Fruit fly (Drosophila melanogaster) whole organism, embryonic: Measurements from ENCODE around the gene mag.

Experiments used
- Ada2b ChIP-seq: fragments of 200-800 bp; sonication (Bioruptor generic); IDR thresholded peaks from 2 replicates; pipeline ENCODE4 v1.3.6; 2022; ENCODE audit warnings: missing biosample characterization, missing genetic modification characterization
- Adf1 ChIP-seq: fragments of 200-800 bp; sonication (Bioruptor generic); IDR thresholded peaks from 2 replicates; pipeline ENCODE4 v1.3.6; 2022; ENCODE audit warnings: missing biosample characterization, missing genetic modification characterization
- CG10565 ChIP-seq: fragments of 200-800 bp; sonication (Bioruptor generic); optimal IDR thresholded peaks from 3 replicates; lab custom pipeline; 2016; ENCODE audit warnings: missing biosample characterization, mild to moderate bottlenecking, missing genetic modification characterization
- CG10654 ChIP-seq: fragments of 200-800 bp; sonication (Bioruptor generic); optimal IDR thresholded peaks from 2 replicates; lab custom pipeline; 2016; ENCODE audit warnings: missing biosample characterization, missing genetic modification characterization
- CG11398 ChIP-seq: fragments of 200-800 bp; sonication (Bioruptor generic); optimal IDR thresholded peaks from 2 replicates; lab custom pipeline; 2016; ENCODE audit warnings: missing biosample characterization, missing genetic modification characterization
- CG11695 ChIP-seq: fragments of 200-800 bp; sonication (Bioruptor generic); IDR thresholded peaks from 3 replicates; pipeline ENCODE4 v1.3.6; 2022; ENCODE audit warnings: missing biosample characterization, missing genetic modification characterization
- CG13296 ChIP-seq: fragments of 200-800 bp; sonication (Bioruptor generic); optimal IDR thresholded peaks from 3 replicates; lab custom pipeline; 2018; ENCODE audit warnings: missing biosample characterization, mild to moderate bottlenecking, missing genetic modification characterization
- CG14710 ChIP-seq: fragments of 200-800 bp; sonication (Bioruptor generic); optimal IDR thresholded peaks from 3 replicates; lab custom pipeline; 2019; ENCODE audit warnings: missing biosample characterization, mild to moderate bottlenecking, missing genetic modification characterization, moderate library complexity
- CG15696 ChIP-seq: fragments of 200-800 bp; sonication (Bioruptor generic); optimal IDR thresholded peaks from 2 replicates; lab custom pipeline; 2019; ENCODE audit warnings: missing biosample characterization, mild to moderate bottlenecking, missing genetic modification characterization, moderate library complexity
- CG18619 ChIP-seq: fragments of 200-800 bp; sonication (Bioruptor generic); optimal IDR thresholded peaks from 3 replicates; lab custom pipeline; 2017; ENCODE audit warnings: missing biosample characterization, mild to moderate bottlenecking, missing genetic modification characterization
- CG32767 ChIP-seq: fragments of 200-800 bp; sonication (Bioruptor generic); IDR thresholded peaks from 2 replicates; pipeline ENCODE4 v1.3.6; 2022; ENCODE audit warnings: missing biosample characterization, missing genetic modification characterization
- CG3281 ChIP-seq: fragments of 200-800 bp; sonication (Bioruptor generic); optimal IDR thresholded peaks from 3 replicates; lab custom pipeline; 2017; ENCODE audit warnings: missing biosample characterization, mild to moderate bottlenecking, missing genetic modification characterization
- CG4854 ChIP-seq: fragments of 200-800 bp; sonication (Bioruptor generic); optimal IDR thresholded peaks from 2 replicates; lab custom pipeline; 2016; ENCODE audit warnings: missing biosample characterization, missing genetic modification characterization, inconsistent platforms
- CG6689 ChIP-seq: fragments of 200-800 bp; sonication (Bioruptor generic); IDR thresholded peaks from 2 replicates; pipeline ENCODE4 v1.3.6; 2022; ENCODE audit warnings: missing biosample characterization, missing genetic modification characterization
- CG7963 ChIP-seq: fragments of 200-800 bp; sonication (Bioruptor generic); IDR thresholded peaks from 3 replicates; pipeline ENCODE4 v1.3.6; 2022; ENCODE audit warnings: missing biosample characterization, missing genetic modification characterization; ENCODE audit not compliant: partially characterized antibody
- CG9932 ChIP-seq: fragments of 200-800 bp; sonication (Bioruptor generic); IDR thresholded peaks from 2 replicates; pipeline ENCODE4 v1.3.6; 2022; ENCODE audit warnings: missing biosample characterization, missing genetic modification characterization
- CkIIα-i1 ChIP-seq: fragments of 200-800 bp; sonication (Bioruptor generic); IDR thresholded peaks from 2 replicates; pipeline ENCODE4 v1.3.6; 2022; ENCODE audit warnings: missing biosample characterization, missing genetic modification characterization
- CoRest ChIP-seq: fragments of 200-800 bp; sonication (Bioruptor generic); optimal IDR thresholded peaks from 3 replicates; lab custom pipeline; 2018; ENCODE audit warnings: missing biosample characterization, mild to moderate bottlenecking, missing genetic modification characterization, moderate library complexity
- Dip2 ChIP-seq: fragments of 200-800 bp; sonication (Bioruptor generic); IDR thresholded peaks from 2 replicates; pipeline ENCODE4 v1.3.6; 2022; ENCODE audit warnings: missing biosample characterization, missing genetic modification characterization
- Dll ChIP-seq: fragments of 200-800 bp; sonication (Bioruptor generic); IDR thresholded peaks from 4 replicates; pipeline ENCODE4 v1.3.6; 2022; ENCODE audit warnings: missing biosample characterization, missing genetic modification characterization; ENCODE audit not compliant: partially characterized antibody
- Fer2 ChIP-seq: fragments of 200-800 bp; sonication (Bioruptor generic); optimal IDR thresholded peaks from 2 replicates; lab custom pipeline; 2018; ENCODE audit warnings: missing biosample characterization, mild to moderate bottlenecking, missing genetic modification characterization, moderate library complexity
- Jarid2 ChIP-seq: fragments of 200-800 bp; sonication (Bioruptor generic); optimal IDR thresholded peaks from 3 replicates; lab custom pipeline; 2017; ENCODE audit warnings: mild to moderate bottlenecking, missing biosample characterization, missing genetic modification reagents, missing genetic modification characterization
- NC2α ChIP-seq: fragments of 200-800 bp; sonication (Bioruptor generic); optimal IDR thresholded peaks from 2 replicates; lab custom pipeline; 2016; ENCODE audit warnings: missing biosample characterization, missing genetic modification characterization
- NC2β ChIP-seq: fragments of 200-800 bp; sonication (Bioruptor generic); optimal IDR thresholded peaks from 2 replicates; lab custom pipeline; 2016; ENCODE audit warnings: missing biosample characterization, missing genetic modification characterization
- Nf-YC ChIP-seq: fragments of 200-800 bp; optimal IDR thresholded peaks from 3 replicates; lab custom pipeline; 2019; ENCODE audit warnings: missing biosample characterization, mild to moderate bottlenecking, missing genetic modification characterization, moderate library complexity
- Oaz ChIP-seq: fragments of 200-800 bp; sonication (Bioruptor generic); IDR thresholded peaks from 2 replicates; pipeline ENCODE4 v1.3.6; 2022; ENCODE audit warnings: missing biosample characterization, missing genetic modification characterization
- Optix ChIP-seq: fragments of 200-800 bp; sonication (Bioruptor generic); IDR thresholded peaks from 3 replicates; pipeline ENCODE4 v1.3.6; 2022; ENCODE audit warnings: missing biosample characterization, missing genetic modification characterization
- Sox102F ChIP-seq: fragments of 200-800 bp; sonication (Bioruptor generic); optimal IDR thresholded peaks from 2 replicates; lab custom pipeline; 2018; ENCODE audit warnings: missing biosample characterization, mild to moderate bottlenecking, missing genetic modification characterization, moderate library complexity
- bigmax ChIP-seq: fragments of 200-800 bp; sonication (Bioruptor generic); optimal IDR thresholded peaks from 2 replicates; lab custom pipeline; 2018; ENCODE audit warnings: missing biosample characterization, mild to moderate bottlenecking, missing genetic modification characterization
- cwo ChIP-seq: fragments of 200-800 bp; sonication (Bioruptor generic); optimal IDR thresholded peaks from 3 replicates; lab custom pipeline; 2017; ENCODE audit warnings: missing biosample characterization, missing genetic modification characterization, mild to moderate bottlenecking, moderate library complexity, missing genetic modification reagents
- en ChIP-seq: fragments of 200-800 bp; sonication (Bioruptor generic); optimal IDR thresholded peaks from 2 replicates; lab custom pipeline; 2016; ENCODE audit warnings: missing biosample characterization, missing genetic modification characterization
- esg ChIP-seq: fragments of 200-800 bp; sonication (Bioruptor generic); conservative IDR thresholded peaks from 2 replicates; pipeline ENCODE4 v1.3.6; 2022; ENCODE audit warnings: missing biosample characterization, missing genetic modification characterization
- h ChIP-seq: fragments of >200 bp; optimal IDR thresholded peaks from 2 replicates; lab custom pipeline; 2017
- hbn ChIP-seq: fragments of 200-800 bp; sonication (Bioruptor generic); IDR thresholded peaks from 2 replicates; pipeline ENCODE4 v1.3.6; 2022; ENCODE audit warnings: missing biosample characterization, missing genetic modification characterization; ENCODE audit not compliant: partially characterized antibody
- insv ChIP-seq, 2 experiments: fragments of 200-800 bp; sonication (Bioruptor generic); optimal IDR thresholded peaks; 3 replicates each; lab custom pipeline; 2016 to 2018; ENCODE audit warnings: missing biosample characterization in 2 of 2, missing genetic modification characterization in 2 of 2
- knrl ChIP-seq: fragments of 200-800 bp; sonication (Bioruptor generic); IDR thresholded peaks from 3 replicates; pipeline ENCODE4 v1.3.6; 2022; ENCODE audit warnings: missing biosample characterization, missing genetic modification characterization; ENCODE audit not compliant: partially characterized antibody
- lola ChIP-seq, 3 experiments: fragments of >200 bp in 2 of 3; fragments of 200-800 bp in 1 of 3; sonication (Bioruptor generic) in 1 of 3; optimal IDR thresholded peaks; 2 replicates each; lab custom pipeline; 2017 to 2019; ENCODE audit warnings: missing biosample characterization in 3 of 3, missing genetic modification characterization in 3 of 3, mild to moderate bottlenecking in 1 of 3, moderate library complexity in 1 of 3
- onecut ChIP-seq: fragments of 200-800 bp; sonication (Bioruptor generic); IDR thresholded peaks from 2 replicates; pipeline ENCODE4 v1.3.6; 2022; ENCODE audit warnings: missing biosample characterization, missing genetic modification characterization
- otp ChIP-seq: fragments of 200-800 bp; sonication (Bioruptor generic); IDR thresholded peaks from 3 replicates; pipeline ENCODE4, ENCODE4 v1.3.6; 2022; ENCODE audit warnings: missing biosample characterization, missing genetic modification characterization
- pzg ChIP-seq: fragments of 200-800 bp; sonication (Bioruptor generic); optimal IDR thresholded peaks from 3 replicates; lab custom pipeline; 2018; ENCODE audit warnings: missing biosample characterization, mild to moderate bottlenecking, missing genetic modification characterization, moderate library complexity
- so ChIP-seq: fragments of 200-800 bp; sonication (Bioruptor generic); IDR thresholded peaks from 3 replicates; pipeline ENCODE4 v1.3.6; 2022; ENCODE audit warnings: missing biosample characterization, missing genetic modification characterization
- tin ChIP-seq: fragments of 200-800 bp; sonication (Bioruptor generic); optimal IDR thresholded peaks from 3 replicates; lab custom pipeline; 2016; ENCODE audit warnings: missing biosample characterization, missing genetic modification characterization
- trem ChIP-seq: fragments of 200-800 bp; optimal IDR thresholded peaks from 3 replicates; lab custom pipeline; 2019; ENCODE audit warnings: missing biosample characterization, mild to moderate bottlenecking, missing genetic modification characterization, moderate library complexity

mag gene

dm6 chr3L:20509121-20509934, 48.8 kb downstream of the mag start (continued):
- TF ChIP-seq CG18619 (GFP tag; lab: Kevin White, UChicago) (peak; percentile 81), CG7963 (GFP tag; lab: Robert Waterston, UW) (no peak), CG10654 (GFP tag; lab: Kevin White, UChicago) (peak; percentile 40), trem (peak; percentile 58), tin (peak; percentile 68), CkIIα-i1 (GFP tag; lab: Robert Waterston, UW) (no peak), Optix (GFP tag; lab: Robert Waterston, UW) (no peak), bigmax (no peak), NC2α (GFP tag; lab: Kevin White, UChicago) (peak; percentile 25), Adf1 (GFP tag; lab: Robert Waterston, UW) (no peak), pzg (GFP tag; lab: Kevin White, UChicago) (no peak), CG3281 (peak; percentile 92), lola (GFP tag; optimal IDR thresholded peaks at IDR 0.05; lab: Kevin White, UChicago) (peak in 1 of 3 experiments; percentile 84), onecut (GFP tag; lab: Robert Waterston, UW) (peak; percentile 34; the same call in 1 of the 2 replicates), h (no peak), Jarid2 (GFP tag; lab: Kevin White, UChicago) (peak; percentile 16), CG10565 (GFP tag; lab: Kevin White, UChicago) (no peak), CG6689 (GFP tag; lab: Robert Waterston, UW) (no peak), otp (no peak), CG32767 (peak; percentile 60; the same call in 1 of the 2 replicates), CG14710 (tag; lab: Kevin White, UChicago) (peak; percentile 78), CG4854 (GFP tag; lab: Kevin White, UChicago) (peak; percentile 47), hbn (no peak), Fer2 (peak; percentile 60), cwo (GFP tag; lab: Kevin White, UChicago) (peak; percentile 96), CG13296 (GFP tag; lab: Kevin White, UChicago) (peak; percentile 84), esg (GFP tag; lab: Robert Waterston, UW) (peak; percentile 37; the same call in 1 of the 2 replicates), CG15696 (peak; percentile 62), CG9932 (GFP tag; lab: Robert Waterston, UW) (peak; percentile 54), CoRest (tag; lab: Kevin White, UChicago) (peak; percentile 91), CG11695 (GFP tag; lab: Robert Waterston, UW) (peak; percentile 41; the same call in 1 of the 3 replicates), Oaz (no peak), insv (GFP tag; optimal IDR thresholded peaks at IDR 0.05; lab: Kevin White, UChicago) (peak in 1 of 2 experiments; percentile 45), en (GFP tag; lab: Kevin White, UChicago) (peak; percentile 47), Sox102F (GFP tag; lab: Kevin White, UChicago) (peak; percentile 72), NC2β (no peak), Dip2 (GFP tag; lab: Robert Waterston, UW) (no peak), Nf-YC (tag; lab: Kevin White, UChicago) (peak; percentile 75), knrl (GFP tag; lab: Robert Waterston, UW) (no peak), so (GFP tag; lab: Robert Waterston, UW) (no peak), Dll (GFP tag; lab: Robert Waterston, UW) (no peak), Ada2b (peak; percentile 39; the same call in 1 of the 2 replicates), CG11398 (GFP tag; lab: Kevin White, UChicago) (no peak)
- TF ChIP-seq, all 482 proteins: peak for 284
